Fruit fly (Drosophila melanogaster) whole organism, embryonic: ENCODE results near the gene CG17929.

Experiments used
- Antp ChIP-seq: fragments of 200-800 bp; sonication (Bioruptor generic); optimal IDR thresholded peaks from 3 replicates; lab custom pipeline; 2016; ENCODE audit warnings: missing biosample characterization, missing genetic modification characterization
- Asciz ChIP-seq: fragments of 200-800 bp; sonication (Bioruptor generic); optimal IDR thresholded peaks from 2 replicates; lab custom pipeline; 2017; ENCODE audit warnings: missing biosample characterization, mild to moderate bottlenecking, missing genetic modification characterization, missing genetic modification reagents
- BEAF-32 ChIP-seq: fragments of 200-800 bp; sonication (Bioruptor generic); optimal IDR thresholded peaks from 3 replicates; lab custom pipeline; 2017; ENCODE audit warnings: missing biosample characterization, missing genetic modification characterization, mild to moderate bottlenecking, moderate library complexity, missing genetic modification reagents
- CG11093 ChIP-seq: fragments of 200-800 bp; sonication (Bioruptor generic); IDR thresholded peaks from 3 replicates; pipeline ENCODE4 v1.3.6; 2022; ENCODE audit warnings: missing biosample characterization, missing genetic modification characterization
- CG14710 ChIP-seq: fragments of 200-800 bp; sonication (Bioruptor generic); optimal IDR thresholded peaks from 3 replicates; lab custom pipeline; 2019; ENCODE audit warnings: missing biosample characterization, mild to moderate bottlenecking, missing genetic modification characterization, moderate library complexity
- CG15514 ChIP-seq: fragments of 200-800 bp; sonication (Bioruptor generic); optimal IDR thresholded peaks from 3 replicates; lab custom pipeline; 2017; ENCODE audit warnings: missing biosample characterization, missing genetic modification characterization, mild to moderate bottlenecking, moderate library complexity, missing genetic modification reagents
- CG1602 ChIP-seq: fragments of 200-800 bp; sonication (Bioruptor generic); optimal IDR thresholded peaks from 3 replicates; lab custom pipeline; 2016; ENCODE audit warnings: missing biosample characterization, missing genetic modification characterization
- CG17359 ChIP-seq: fragments of 200-800 bp; sonication (Bioruptor generic); optimal IDR thresholded peaks from 3 replicates; lab custom pipeline; 2018; ENCODE audit warnings: missing biosample characterization, mild to moderate bottlenecking, missing genetic modification characterization, moderate library complexity
- CG18619 ChIP-seq: fragments of 200-800 bp; sonication (Bioruptor generic); optimal IDR thresholded peaks from 3 replicates; lab custom pipeline; 2017; ENCODE audit warnings: missing biosample characterization, mild to moderate bottlenecking, missing genetic modification characterization
- CG2199 ChIP-seq: fragments of 200-800 bp; sonication (Bioruptor generic); IDR thresholded peaks from 3 replicates; pipeline ENCODE4 v1.3.6; 2022; ENCODE audit warnings: missing biosample characterization, missing genetic modification characterization
- CG30403 ChIP-seq: fragments of 200-800 bp; sonication (Bioruptor generic); optimal IDR thresholded peaks from 3 replicates; lab custom pipeline; 2016; ENCODE audit warnings: missing biosample characterization, missing genetic modification characterization
- CG33557 ChIP-seq: fragments of 200-800 bp; sonication (Bioruptor generic); optimal IDR thresholded peaks from 2 replicates; lab custom pipeline; 2019; ENCODE audit warnings: missing biosample characterization, mild to moderate bottlenecking, missing genetic modification characterization, moderate library complexity
- CG3838 ChIP-seq: fragments of 200-800 bp; sonication (Bioruptor generic); optimal IDR thresholded peaks from 3 replicates; lab custom pipeline; 2016; ENCODE audit warnings: missing biosample characterization, missing genetic modification characterization
- CG4424 ChIP-seq: fragments of 200-800 bp; sonication (Bioruptor generic); optimal IDR thresholded peaks from 3 replicates; lab custom pipeline; 2016; ENCODE audit warnings: missing biosample characterization, missing genetic modification characterization
- CG6791 ChIP-seq: fragments of 200-800 bp; sonication (Bioruptor generic); IDR thresholded peaks from 3 replicates; pipeline ENCODE4 v1.3.6; 2022; ENCODE audit warnings: missing biosample characterization, missing genetic modification characterization; ENCODE audit not compliant: partially characterized antibody
- CG7963 ChIP-seq: fragments of 200-800 bp; sonication (Bioruptor generic); IDR thresholded peaks from 3 replicates; pipeline ENCODE4 v1.3.6; 2022; ENCODE audit warnings: missing biosample characterization, missing genetic modification characterization; ENCODE audit not compliant: partially characterized antibody
- CG7987 ChIP-seq: fragments of 200-800 bp; sonication (Bioruptor generic); optimal IDR thresholded peaks from 2 replicates; lab custom pipeline; 2018; ENCODE audit warnings: missing biosample characterization, mild to moderate bottlenecking, missing genetic modification characterization, moderate library complexity
- CG8290 ChIP-seq, 3 experiments: fragments of 200-800 bp; sonication (Bioruptor generic); optimal IDR thresholded peaks; 2 replicates each; lab custom pipeline; 2016 to 2019; ENCODE audit warnings: missing biosample characterization in 3 of 3, missing genetic modification characterization in 3 of 3, mild to moderate bottlenecking in 2 of 3, moderate library complexity in 1 of 3
- D19A ChIP-seq: fragments of 200-800 bp; optimal IDR thresholded peaks from 3 replicates; lab custom pipeline; 2019; ENCODE audit warnings: missing biosample characterization, mild to moderate bottlenecking, missing genetic modification characterization, moderate library complexity
- Deaf1 ChIP-seq: fragments of 200-800 bp; optimal IDR thresholded peaks from 3 replicates; lab custom pipeline; 2019; ENCODE audit warnings: missing biosample characterization, mild to moderate bottlenecking, missing genetic modification characterization, moderate library complexity
- Dip3 ChIP-seq: fragments of 200-800 bp; sonication (Bioruptor generic); optimal IDR thresholded peaks from 3 replicates; lab custom pipeline; 2016; ENCODE audit warnings: missing biosample characterization, missing genetic modification characterization
- ERR ChIP-seq: fragments of 200-800 bp; sonication (Bioruptor generic); optimal IDR thresholded peaks from 2 replicates; lab custom pipeline; 2016; ENCODE audit warnings: missing biosample characterization, missing genetic modification characterization
- Ets65A ChIP-seq: fragments of 200-800 bp; sonication (Bioruptor generic); peaks from one replicate; lab custom pipeline; 2016; ENCODE audit warnings: missing biosample characterization, missing genetic modification characterization
- GATAe ChIP-seq: fragments of 200-800 bp; sonication (Bioruptor generic); conservative IDR thresholded peaks from 2 replicates; pipeline ENCODE4 v1.3.6; 2022; ENCODE audit warnings: missing biosample characterization, missing genetic modification characterization
- HmgD ChIP-seq: fragments of 200-800 bp; sonication (Bioruptor generic); optimal IDR thresholded peaks from 3 replicates; lab custom pipeline; 2016; ENCODE audit warnings: missing biosample characterization, missing genetic modification characterization
- HmgZ ChIP-seq: fragments of 200-800 bp; sonication (Bioruptor generic); optimal IDR thresholded peaks from 2 replicates; lab custom pipeline; 2018; ENCODE audit warnings: missing biosample characterization, mild to moderate bottlenecking, missing genetic modification characterization
- Neu2 ChIP-seq: fragments of 200-800 bp; sonication (Bioruptor generic); optimal IDR thresholded peaks from 3 replicates; lab custom pipeline; 2016; ENCODE audit warnings: missing biosample characterization, missing genetic modification characterization, borderline replicate concordance
- Opbp ChIP-seq: fragments of 200-800 bp; sonication (Bioruptor generic); IDR thresholded peaks from 3 replicates; pipeline ENCODE4 v1.3.6; 2022; ENCODE audit warnings: missing biosample characterization, missing genetic modification characterization; ENCODE audit not compliant: partially characterized antibody
- Spps ChIP-seq: fragments of 200-800 bp; sonication (Bioruptor generic); optimal IDR thresholded peaks from 2 replicates; lab custom pipeline; 2018; ENCODE audit warnings: missing biosample characterization, mild to moderate bottlenecking, missing genetic modification characterization
- Xbp1 ChIP-seq: fragments of 200-800 bp; sonication (Bioruptor generic); optimal IDR thresholded peaks from 3 replicates; lab custom pipeline; 2016; ENCODE audit warnings: missing biosample characterization, mild to moderate bottlenecking, missing genetic modification characterization
- bab2 ChIP-seq: fragments of 200-800 bp; sonication (Bioruptor generic); optimal IDR thresholded peaks from 2 replicates; lab custom pipeline; 2016; ENCODE audit warnings: missing biosample characterization, missing genetic modification characterization
- bcd ChIP-seq: fragments of 200-800 bp; sonication (Bioruptor generic); optimal IDR thresholded peaks from 2 replicates; lab custom pipeline; 2017; ENCODE audit warnings: missing biosample characterization, mild to moderate bottlenecking, missing genetic modification characterization
- chinmo ChIP-seq: fragments of 200-800 bp; sonication (Bioruptor generic); IDR thresholded peaks from 4 replicates; pipeline ENCODE4 v1.3.6; 2022; ENCODE audit warnings: missing biosample characterization, missing genetic modification characterization; ENCODE audit not compliant: partially characterized antibody
- en ChIP-seq: fragments of 200-800 bp; sonication (Bioruptor generic); optimal IDR thresholded peaks from 2 replicates; lab custom pipeline; 2016; ENCODE audit warnings: missing biosample characterization, missing genetic modification characterization
- fu2 ChIP-seq: fragments of 200-800 bp; sonication (Bioruptor generic); optimal IDR thresholded peaks from 2 replicates; lab custom pipeline; 2016; ENCODE audit warnings: missing biosample characterization, missing genetic modification characterization
- gcm ChIP-seq: fragments of 200-800 bp; sonication (Bioruptor generic); optimal IDR thresholded peaks from 2 replicates; lab custom pipeline; 2019; ENCODE audit warnings: missing biosample characterization, mild to moderate bottlenecking, missing genetic modification characterization, moderate library complexity
- gfzf ChIP-seq: fragments of 200-800 bp; sonication (Bioruptor generic); optimal IDR thresholded peaks from 2 replicates; lab custom pipeline; 2016; ENCODE audit warnings: missing biosample characterization, mild to moderate bottlenecking, missing genetic modification characterization, moderate library complexity
- grau ChIP-seq: fragments of 200-800 bp; optimal IDR thresholded peaks from 3 replicates; lab custom pipeline; 2019; ENCODE audit warnings: missing biosample characterization, mild to moderate bottlenecking, missing genetic modification characterization, moderate library complexity
- hbn ChIP-seq: fragments of 200-800 bp; sonication (Bioruptor generic); IDR thresholded peaks from 2 replicates; pipeline ENCODE4 v1.3.6; 2022; ENCODE audit warnings: missing biosample characterization, missing genetic modification characterization; ENCODE audit not compliant: partially characterized antibody
- lov ChIP-seq, 2 experiments: fragments of 200-800 bp in 1 of 2; fragments of >200 bp in 1 of 2; sonication (Bioruptor generic) in 1 of 2; IDR thresholded peaks in 1 of 2; optimal IDR thresholded peaks in 1 of 2; 2 replicates in 1 of 2; 3 replicates in 1 of 2; pipeline versions ENCODE4 v1.3.6 to Lab custom; 2017 to 2022; ENCODE audit warnings: missing biosample characterization in 1 of 2, missing genetic modification characterization in 1 of 2
- mirr ChIP-seq: fragments of 200-800 bp; sonication (Bioruptor generic); optimal IDR thresholded peaks from 3 replicates; lab custom pipeline; 2018; ENCODE audit warnings: missing biosample characterization, mild to moderate bottlenecking, missing genetic modification characterization
- nau ChIP-seq: fragments of 200-800 bp; sonication (Bioruptor generic); optimal IDR thresholded peaks from 3 replicates; lab custom pipeline; 2017; ENCODE audit warnings: missing biosample characterization, mild to moderate bottlenecking, missing genetic modification characterization, missing genetic modification reagents
- phol ChIP-seq: fragments of 200-800 bp; sonication (Bioruptor generic); optimal IDR thresholded peaks from 3 replicates; lab custom pipeline; 2018; ENCODE audit warnings: missing biosample characterization, mild to moderate bottlenecking, missing genetic modification characterization, moderate library complexity
- pros ChIP-seq: fragments of 200-800 bp; sonication (Bioruptor generic); optimal IDR thresholded peaks from 3 replicates; lab custom pipeline; 2019; ENCODE audit warnings: missing biosample characterization, mild to moderate bottlenecking, missing genetic modification characterization, moderate library complexity
- sens ChIP-seq: fragments of 200-800 bp; sonication (Bioruptor generic); peaks from one replicate; lab custom pipeline; 2016; ENCODE audit warnings: missing biosample characterization, missing genetic modification characterization
- sug ChIP-seq: fragments of 200-800 bp; optimal IDR thresholded peaks from 2 replicates; lab custom pipeline; 2019; ENCODE audit warnings: missing biosample characterization, mild to moderate bottlenecking, missing genetic modification characterization, moderate library complexity
- toy ChIP-seq: fragments of 200-800 bp; sonication (Bioruptor generic); IDR thresholded peaks from 2 replicates; pipeline ENCODE4 v1.3.6; 2022; ENCODE audit warnings: missing biosample characterization, missing genetic modification characterization
- trem ChIP-seq: fragments of 200-800 bp; optimal IDR thresholded peaks from 3 replicates; lab custom pipeline; 2019; ENCODE audit warnings: missing biosample characterization, mild to moderate bottlenecking, missing genetic modification characterization, moderate library complexity
- unc-4 ChIP-seq: fragments of 200-800 bp; sonication (Bioruptor generic); IDR thresholded peaks from 2 replicates; pipeline ENCODE4 v1.3.6; 2022; ENCODE audit warnings: missing biosample characterization, missing genetic modification characterization; ENCODE audit not compliant: partially characterized antibody

CG17929 gene

DNA sequence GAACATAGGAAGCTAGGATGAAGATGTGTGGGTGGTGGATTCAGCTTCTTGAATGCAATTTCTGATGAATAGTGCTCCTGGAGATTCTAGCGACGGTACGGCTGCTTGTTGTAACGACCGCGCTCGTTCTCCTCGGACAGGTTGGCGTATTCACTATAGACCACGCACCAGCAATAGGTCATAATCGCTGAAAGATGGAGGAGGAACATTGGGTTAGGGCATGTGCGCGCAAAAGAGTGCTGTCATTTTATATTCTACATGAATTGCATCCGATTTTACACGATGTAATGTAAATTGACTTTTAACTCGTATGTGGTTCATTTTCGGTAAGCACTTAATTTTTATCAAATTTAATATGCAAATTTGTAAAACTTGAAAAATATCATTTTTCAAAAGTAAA is 25.8 kb downstream of the CG17929 start (continued):
- peak; percentile 0 for TF ChIP-seq Dip3 (GFP tag; lab: Kevin White, UChicago)
- TF ChIP-seq CG14710, result no peak
- no peak for TF ChIP-seq lov (optimal IDR thresholded peaks at IDR 0.05; lab: Kevin White, UChicago)
- TF ChIP-seq lov (GFP tag; IDR thresholded peaks at IDR 0.05; lab: Robert Waterston, UW), result no peak
- TF ChIP-seq CG1602 (GFP tag; lab: Kevin White, UChicago), result no peak
- TF ChIP-seq phol, result peak; percentile 6
- no peak for TF ChIP-seq fu2 (GFP tag; lab: Kevin White, UChicago)
- peak; percentile 31 for TF ChIP-seq BEAF-32 (GFP tag; lab: Kevin White, UChicago)
- TF ChIP-seq CG4424 (GFP tag; lab: Kevin White, UChicago), result no peak
- TF ChIP-seq CG18619, result no peak
- peak; percentile 73 for TF ChIP-seq CG6791
- TF ChIP-seq CG3838 (GFP tag; lab: Kevin White, UChicago), result no peak
- TF ChIP-seq gcm, result no peak
- TF ChIP-seq CG7963 (GFP tag; lab: Robert Waterston, UW), result 0 out of 3 replicates have a peak, but pooled peaks have one; percentile 13
- TF ChIP-seq toy, result no peak
- 0 out of 2 replicates have a peak, but pooled peaks have one; percentile 3 for TF ChIP-seq hbn (GFP tag; lab: Robert Waterston, UW)
- TF ChIP-seq Ets65A (GFP tag; lab: Kevin White, UChicago), result peak; percentile 85
- no peak for TF ChIP-seq trem
- TF ChIP-seq Deaf1 (tag; lab: Kevin White, UChicago), result no peak
- no peak for TF ChIP-seq ERR (GFP tag; lab: Kevin White, UChicago)
- TF ChIP-seq Asciz (GFP tag; lab: Kevin White, UChicago), result no peak
- no peak for TF ChIP-seq CG8290 (GFP tag; optimal IDR thresholded peaks at IDR 0.05; lab: Kevin White, UChicago)
- TF ChIP-seq CG8290 (tag; optimal IDR thresholded peaks at IDR 0.05; lab: Kevin White, UChicago), result peak in 1 of 2 experiments; percentile 56
- 0 out of 2 replicates have a peak, but pooled peaks have one; percentile 16 for TF ChIP-seq unc-4
- TF ChIP-seq Spps (tag; lab: Kevin White, UChicago), result no peak
- TF ChIP-seq D19A, result no peak
- TF ChIP-seq sug (tag; lab: Kevin White, UChicago), result peak; percentile 20
- 0 out of 4 replicates have a peak, but pooled peaks have one; percentile 32 for TF ChIP-seq chinmo
- no peak for TF ChIP-seq bab2
- TF ChIP-seq CG7987 (GFP tag; lab: Kevin White, UChicago), result peak; percentile 11
- TF ChIP-seq mirr (GFP tag; lab: Kevin White, UChicago), result no peak
- TF ChIP-seq Neu2 (GFP tag; lab: Kevin White, UChicago), result no peak
- TF ChIP-seq GATAe (GFP tag; lab: Robert Waterston, UW), result no peak
- TF ChIP-seq CG33557, result no peak
- no peak for TF ChIP-seq CG11093
- TF ChIP-seq pros (GFP tag; lab: Kevin White, UChicago), result no peak
- TF ChIP-seq sens (GFP tag; lab: Kevin White, UChicago), result peak; percentile 43
- TF ChIP-seq en (GFP tag; lab: Kevin White, UChicago), result no peak
- TF ChIP-seq Opbp (GFP tag; lab: Robert Waterston, UW), result peak; percentile 58; the same call in 2 of the 3 replicates
- TF ChIP-seq grau (tag; lab: Kevin White, UChicago), result no peak
- TF ChIP-seq CG15514 (GFP tag; lab: Kevin White, UChicago), result peak; percentile 33
- peak; percentile 18 for TF ChIP-seq gfzf (GFP tag; lab: Kevin White, UChicago)
- TF ChIP-seq bcd (GFP tag; lab: Kevin White, UChicago), result no peak
- TF ChIP-seq nau (GFP tag; lab: Kevin White, UChicago), result no peak
- peak; percentile 95 for TF ChIP-seq CG2199 (GFP tag; lab: Robert Waterston, UW)
- peak; percentile 6 for TF ChIP-seq Xbp1
- peak; percentile 68 for TF ChIP-seq HmgD
- TF ChIP-seq Antp (GFP tag; lab: Kevin White, UChicago), result no peak
- peak; percentile 82 for TF ChIP-seq HmgZ (tag; lab: Kevin White, UChicago)
- TF ChIP-seq CG17359 (tag; lab: Kevin White, UChicago), result no peak
- TF ChIP-seq CG30403 (GFP tag; lab: Kevin White, UChicago), result no peak
